Worm (Caenorhabditis elegans): ENCODE measurements around the gene tbc-1.

Gene tbc-1

ce11 chrX:14959393-14960073 is 11.0 kb upstream of the tbc-1 start:
- TF ChIP-seq fkh-4 (tag; optimal IDR thresholded peaks at IDR 0.05; ENCODE audit: borderline replicate concordance), result no peak
- TF ChIP-seq sup-37 (GFP tag; optimal IDR thresholded peaks at IDR 0.05), result no peak
- TF ChIP-seq nhr-237 (tag; optimal IDR thresholded peaks at IDR 0.05), result no peak
- no peak for TF ChIP-seq xbp-1 (tag; optimal IDR thresholded peaks at IDR 0.05)
- TF ChIP-seq ztf-11 (tag; optimal IDR thresholded peaks at IDR 0.05), result no peak
- TF ChIP-seq C34B4.2 (tag; optimal IDR thresholded peaks at IDR 0.05), result no peak
- no peak for TF ChIP-seq lin-13 (GFP tag; optimal IDR thresholded peaks at IDR 0.05)
- TF ChIP-seq ceh-82 (tag; optimal IDR thresholded peaks at IDR 0.05), result no peak
- TF ChIP-seq pqm-1 (tag; optimal IDR thresholded peaks at IDR 0.05), result no peak
- TF ChIP-seq C16A3.4 (tag; optimal IDR thresholded peaks at IDR 0.05), result no peak

ce11 chrX:14960841-14961240 is 9.7 kb upstream of the tbc-1 start:
- no peak for TF ChIP-seq lsy-2 (tag; optimal IDR thresholded peaks at IDR 0.05)
- no peak for TF ChIP-seq tbx-2 (tag; optimal IDR thresholded peaks at IDR 0.05)
- TF ChIP-seq snpc-4 (tag; optimal IDR thresholded peaks at IDR 0.05), result no peak
- no peak for TF ChIP-seq mef-2 (tag; optimal IDR thresholded peaks at IDR 0.05)
- TF ChIP-seq unc-98 (GFP tag; IDR thresholded peaks at IDR 0.05), result no peak
- TF ChIP-seq snu-23 (GFP tag; optimal IDR thresholded peaks at IDR 0.05), result no peak
- no peak for TF ChIP-seq hpl-2 (GFP tag; optimal IDR thresholded peaks at IDR 0.05)
- TF ChIP-seq pag-3 (tag; optimal IDR thresholded peaks at IDR 0.05; ENCODE audit: borderline replicate concordance, insufficient read depth), result no peak
- TF ChIP-seq nhr-90 (tag; optimal IDR thresholded peaks at IDR 0.05; ENCODE audit: poor library complexity), result no peak
- TF ChIP-seq nhr-20 (tag; optimal IDR thresholded peaks at IDR 0.05), result no peak
- no peak for TF ChIP-seq nhr-76 (tag; optimal IDR thresholded peaks at IDR 0.05)
- no peak for TF ChIP-seq lin-13 (GFP tag; optimal IDR thresholded peaks at IDR 0.05)
- TF ChIP-seq hlh-4 (tag; optimal IDR thresholded peaks at IDR 0.05), result no peak
- no peak for TF ChIP-seq nhr-77 (tag; optimal IDR thresholded peaks at IDR 0.05)
- no peak for TF ChIP-seq mab-9 (GFP tag; IDR thresholded peaks at IDR 0.05)
- no peak for TF ChIP-seq ceh-63 (GFP tag; optimal IDR thresholded peaks at IDR 0.05)
- TF ChIP-seq mep-1 (tag; optimal IDR thresholded peaks at IDR 0.05), result no peak
- no peak for TF ChIP-seq unc-30 (tag; optimal IDR thresholded peaks at IDR 0.05)

- TF ChIP-seq efl-1 (optimal IDR thresholded peaks at IDR 0.05) (no peak), efl-1 (GFP tag; optimal IDR thresholded peaks at IDR 0.05 in 1 of 2) (peak in 1 of 2 experiments; percentile 84), sup-37 (GFP tag; optimal IDR thresholded peaks at IDR 0.05) (no peak), F16B12.6 (tag; optimal IDR thresholded peaks at IDR 0.05) (no peak), jun-1 (tag; optimal IDR thresholded peaks at IDR 0.05) (no peak)
Measured at ce11 chrX:14961471-14961870, 9.1 kb upstream of the tbc-1 start, which contains the start of gene idpp-3. TSS of gene idpp-3 (minus strand) at chrX:14961571.

- TF ChIP-seq efl-1 (optimal IDR thresholded peaks at IDR 0.05) (no peak), efl-1 (GFP tag; optimal IDR thresholded peaks at IDR 0.05 in 1 of 2) (peak in 1 of 2 experiments; percentile 39), lir-3 (tag; optimal IDR thresholded peaks at IDR 0.05; ENCODE audit: poor library complexity) (no peak), ets-5 (GFP tag; IDR thresholded peaks at IDR 0.05) (no peak), nhr-47 (tag; optimal IDR thresholded peaks at IDR 0.05) (no peak)
Measured at ce11 chrX:14962456-14962855, 8.1 kb upstream of the tbc-1 start, which contains the start of gene rgs-10. TSS of gene rgs-10 (plus strand) at chrX:14962756.

- no peak for TF ChIP-seq nhr-19 (GFP tag; conservative IDR thresholded peaks at IDR 0.05)
- TF ChIP-seq grh-1 (GFP tag; IDR thresholded peaks at IDR 0.05), result no peak
- no peak for TF ChIP-seq fkh-10 (GFP tag; optimal IDR thresholded peaks at IDR 0.05)
- TF ChIP-seq lin-14 (GFP tag; optimal IDR thresholded peaks at IDR 0.05), result no peak
- TF ChIP-seq pax-3 (tag; optimal IDR thresholded peaks at IDR 0.05), result no peak
- no peak for TF ChIP-seq unc-86 (tag; optimal IDR thresholded peaks at IDR 0.05)
- no peak for TF ChIP-seq lin-39 (tag; optimal IDR thresholded peaks at IDR 0.05)
- TF ChIP-seq rnt-1 (tag; optimal IDR thresholded peaks at IDR 0.05), result no peak
- no peak for TF ChIP-seq nhr-11 (tag; optimal IDR thresholded peaks at IDR 0.05)
- no peak for TF ChIP-seq nhr-28 (tag; optimal IDR thresholded peaks at IDR 0.05)
- TF ChIP-seq elt-3 (tag; optimal IDR thresholded peaks at IDR 0.05), result no peak
- no peak for TF ChIP-seq fkh-8 (tag; optimal IDR thresholded peaks at IDR 0.05)
- no peak for TF ChIP-seq ceh-82 (tag; optimal IDR thresholded peaks at IDR 0.05)
- no peak for TF ChIP-seq unc-62 (GFP tag; optimal IDR thresholded peaks at IDR 0.05)
- no peak for TF ChIP-seq ets-5 (GFP tag; IDR thresholded peaks at IDR 0.05)
- no peak for TF ChIP-seq jun-1 (tag; optimal IDR thresholded peaks at IDR 0.05)
Measured at ce11 chrX:14964253-14964652, 6.3 kb upstream of the tbc-1 start, which contains the start of gene rgs-11. TSS of gene rgs-11 (plus strand) at chrX:14964553.
